Fruit fly (Drosophila melanogaster) whole organism, pupa: ENCODE results near the gene CG5892.

Source experiments
- CG10348 ChIP-seq: fragments of 200-800 bp; sonication (Bioruptor generic); IDR thresholded peaks from 2 replicates; pipeline ENCODE4 v1.3.6; 2022; ENCODE audit warnings: missing biosample characterization, missing genetic modification characterization
- CG14655 ChIP-seq: fragments of 200-800 bp; sonication (Bioruptor generic); optimal IDR thresholded peaks from 3 replicates; lab custom pipeline; 2017; ENCODE audit warnings: mild to moderate bottlenecking, missing biosample characterization, missing genetic modification reagents, missing genetic modification characterization
- CG17806 ChIP-seq: fragments of 200-800 bp; sonication (Bioruptor generic); optimal IDR thresholded peaks from 2 replicates; lab custom pipeline; 2018; ENCODE audit warnings: missing biosample characterization, mild to moderate bottlenecking, missing genetic modification characterization, moderate library complexity
- CG4496 ChIP-seq: fragments of 200-800 bp; sonication (Bioruptor generic); IDR thresholded peaks from 3 replicates; pipeline ENCODE4 v1.3.6; 2022; ENCODE audit warnings: missing biosample characterization, missing genetic modification characterization
- CG8159 ChIP-seq: fragments of 200-800 bp; sonication (Bioruptor generic); optimal IDR thresholded peaks from 3 replicates; lab custom pipeline; 2018; ENCODE audit warnings: missing biosample characterization, mild to moderate bottlenecking, missing genetic modification characterization, moderate library complexity
- CG8301 ChIP-seq: fragments of 200-800 bp; sonication (Bioruptor generic); optimal IDR thresholded peaks from 2 replicates; lab custom pipeline; 2018; ENCODE audit warnings: missing biosample characterization, mild to moderate bottlenecking, missing genetic modification characterization
- D1 ChIP-seq: fragments of 200-800 bp; sonication (Bioruptor generic); optimal IDR thresholded peaks from 2 replicates; lab custom pipeline; 2018; ENCODE audit warnings: missing biosample characterization, mild to moderate bottlenecking, missing genetic modification characterization, moderate library complexity
- Ets98B ChIP-seq: fragments of 200-800 bp; sonication (Bioruptor generic); IDR thresholded peaks from 2 replicates; pipeline ENCODE4 v1.3.6; 2022; ENCODE audit warnings: missing biosample characterization, missing genetic modification characterization
- Pif1A ChIP-seq: fragments of 200-800 bp; sonication (Bioruptor generic); optimal IDR thresholded peaks from 3 replicates; lab custom pipeline; 2016; ENCODE audit warnings: missing biosample characterization, missing genetic modification characterization
- Snoo ChIP-seq: fragments of 200-800 bp; sonication (Bioruptor generic); optimal IDR thresholded peaks from 3 replicates; lab custom pipeline; 2017; ENCODE audit warnings: missing biosample characterization, mild to moderate bottlenecking, missing genetic modification characterization, inconsistent platforms
- gl ChIP-seq: fragments of 200-800 bp; sonication (Bioruptor generic); optimal IDR thresholded peaks from 2 replicates; lab custom pipeline; 2018; ENCODE audit warnings: missing biosample characterization, mild to moderate bottlenecking, missing genetic modification characterization

- TF ChIP-seq CG4496 (GFP tag; lab: Robert Waterston, UW) (no peak), D1 (tag; lab: Kevin White, UChicago) (no peak), CG8159 (no peak), CG10348 (GFP tag; lab: Robert Waterston, UW) (no peak), gl (no peak), CG14655 (no peak), CG17806 (tag; lab: Kevin White, UChicago) (no peak), Pif1A (no peak), Ets98B (GFP tag; lab: Robert Waterston, UW) (no peak), CG8301 (tag; lab: Kevin White, UChicago) (no peak), Snoo (tag; lab: Kevin White, UChicago) (no peak)
Measured at dm6 chr3R:21289071-21289613, 46.7 kb downstream of the CG5892 start.
